Worm (Caenorhabditis elegans) whole organism, L2 larva: ENCODE results near the gene M199.7.

Experiments used
- aly-2 ChIP-seq: fragments of 150-350 bp; optimal IDR thresholded peaks from 2 replicates; lab custom pipeline; 2014; ENCODE audit warnings: missing biosample characterization, missing genetic modification characterization
- ama-1 ChIP-seq: fragments of 150-350 bp; optimal IDR thresholded peaks from 2 replicates; lab custom pipeline; 2018; ENCODE audit warnings: inconsistent platforms
- egl-27 ChIP-seq: sonication (generic microtip); optimal IDR thresholded peaks from 3 replicates; lab custom pipeline; 2017; ENCODE audit warnings: missing biosample characterization, missing genetic modification reagents, missing genetic modification characterization
- lin-11 ChIP-seq: fragments of 150-350 bp; sonication (generic microtip); optimal IDR thresholded peaks from 2 replicates; lab custom pipeline; 2014; ENCODE audit warnings: missing biosample characterization, missing genetic modification characterization, inconsistent platforms, mixed read lengths
- lsy-2 ChIP-seq, 2 experiments: fragments of 150-350 bp in 1 of 2; sonication (generic microtip) in 1 of 2; optimal IDR thresholded peaks; 2 replicates each; lab custom pipeline; 2014 to 2017; ENCODE audit warnings: missing biosample characterization in 2 of 2, missing genetic modification characterization in 2 of 2
- nhr-10 ChIP-seq: sonication (generic microtip); optimal IDR thresholded peaks from 2 replicates; lab custom pipeline; 2017; ENCODE audit warnings: missing biosample characterization, missing genetic modification characterization
- nhr-11 ChIP-seq: fragments of 150-350 bp; optimal IDR thresholded peaks from 2 replicates; lab custom pipeline; 2014; ENCODE audit warnings: missing biosample characterization, missing genetic modification characterization
- nhr-12 ChIP-seq: fragments of 150-350 bp; optimal IDR thresholded peaks from 2 replicates; lab custom pipeline; 2014; ENCODE audit warnings: missing biosample characterization, missing genetic modification characterization
- nhr-77 ChIP-seq: fragments of 150-350 bp; optimal IDR thresholded peaks from 2 replicates; lab custom pipeline; 2014; ENCODE audit warnings: missing biosample characterization, missing genetic modification characterization
- sem-4 ChIP-seq: fragments of 150-350 bp; optimal IDR thresholded peaks from 2 replicates; lab custom pipeline; 2014; ENCODE audit warnings: missing biosample characterization, missing genetic modification reagents, missing genetic modification characterization
- unc-62 ChIP-seq: fragments of 150-350 bp; optimal IDR thresholded peaks from 2 replicates; lab custom pipeline; 2014; ENCODE audit warnings: missing biosample characterization, missing genetic modification reagents, missing genetic modification characterization

- no peak for TF ChIP-seq nhr-10
- TF ChIP-seq ama-1: no peak
- TF ChIP-seq nhr-12 (tag; lab: Kevin White, UChicago): no peak
- TF ChIP-seq lsy-2 (tag; optimal IDR thresholded peaks at IDR 0.05; lab: Kevin White, UChicago): no peak
- TF ChIP-seq nhr-77 (tag; lab: Kevin White, UChicago): no peak
- no peak for TF ChIP-seq nhr-11
- no peak for TF ChIP-seq unc-62 (GFP tag; lab: Kevin White, UChicago)
- TF ChIP-seq egl-27 (tag; lab: Kevin White, UChicago): no peak
- TF ChIP-seq aly-2 (tag; lab: Kevin White, UChicago): no peak
- TF ChIP-seq sem-4: no peak
- TF ChIP-seq lin-11: no peak
Measured at ce11 chrIV:15122882-15123281, at the start of gene M199.7.
